Fruit fly (Drosophila melanogaster) whole organism: Measurements from ENCODE around the gene Gba1a.

Source experiments
- CG8478 ChIP-seq: fragments of >200 bp; optimal IDR thresholded peaks from 2 replicates; lab custom pipeline; 2018; ENCODE audit warnings: inconsistent platforms
- Dll ChIP-seq: fragments of >200 bp; optimal IDR thresholded peaks from 2 replicates; lab custom pipeline; 2017
- EcR ChIP-seq, 2 experiments: fragments of >200 bp; optimal IDR thresholded peaks; 2 replicates each; lab custom pipeline; 2017; ENCODE audit warnings: missing biosample characterization in 2 of 2, missing genetic modification characterization in 2 of 2, missing genetic modification reagents in 2 of 2
- pan ChIP-seq: fragments of >200 bp; optimal IDR thresholded peaks from 2 replicates; lab custom pipeline; 2017
- psq ChIP-seq: fragments of >200 bp; optimal IDR thresholded peaks from 2 replicates; lab custom pipeline; 2017
- usp ChIP-seq: fragments of >200 bp; optimal IDR thresholded peaks from 2 replicates; lab custom pipeline; 2017; ENCODE audit warnings: missing biosample characterization, missing genetic modification characterization, mixed read lengths

The Gba1a gene

DNA sequence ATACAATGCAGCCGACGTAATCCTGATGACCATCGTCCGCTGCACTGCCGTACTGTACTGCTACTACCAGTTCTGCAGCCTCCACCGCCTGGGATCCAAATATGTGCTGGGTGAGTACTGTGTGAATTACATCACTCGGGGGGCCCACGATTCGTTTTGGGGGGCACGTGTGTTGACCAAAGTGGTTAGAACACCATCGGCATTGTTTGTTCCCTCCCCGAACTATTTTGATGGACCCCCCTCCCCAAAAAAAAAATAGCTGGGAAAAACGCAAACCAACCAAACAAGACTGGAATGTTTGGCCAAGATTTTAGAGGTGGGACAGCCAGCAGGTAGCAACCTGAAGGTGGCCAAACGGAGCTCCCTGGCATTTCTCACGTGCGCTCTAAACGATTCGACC lies 47.0 kb downstream of the Gba1a start:
- TF ChIP-seq CG8478 (no peak), Dll (lab: Kevin White, UChicago) (no peak), EcR (GFP tag; optimal IDR thresholded peaks at IDR 0.05; lab: Kevin White, UChicago) (no peak), psq (lab: Kevin White, UChicago) (no peak), usp (GFP tag; lab: Kevin White, UChicago) (no peak), pan (lab: Kevin White, UChicago) (no peak)
